Fruit fly (Drosophila melanogaster) ovary, adult (tissue): ENCODE results near the gene Cul5.

Experiments used
- CG17801 ChIP-seq: fragments of 200-800 bp; optimal IDR thresholded peaks from 2 replicates; lab custom pipeline; 2019; ENCODE audit warnings: missing biosample characterization, mild to moderate bottlenecking, missing genetic modification characterization, moderate library complexity; ENCODE audit not compliant: partially characterized antibody

The Cul5 gene

DNA sequence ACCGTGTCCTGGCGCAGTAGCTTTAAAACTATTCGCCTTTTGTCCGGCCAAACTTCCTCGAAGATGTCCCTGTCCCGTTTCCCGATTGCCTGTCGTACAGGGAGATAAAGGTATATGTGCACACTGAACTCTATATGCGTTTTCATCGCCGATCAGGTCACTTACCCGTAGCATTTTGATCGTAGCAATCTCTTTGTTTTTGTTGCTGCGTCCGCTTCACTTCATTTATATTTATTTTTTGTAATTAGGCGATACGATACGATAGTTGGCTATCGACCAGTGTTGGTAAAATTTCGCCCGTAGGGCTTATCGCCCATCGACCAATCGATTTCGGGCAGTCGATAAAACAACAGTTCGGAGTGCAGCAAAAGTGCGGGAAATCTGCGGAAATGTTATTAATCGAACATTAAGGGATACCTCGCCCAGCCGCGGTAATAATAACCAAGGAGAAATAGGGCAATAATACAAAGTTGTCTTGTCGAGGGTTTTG, at the start of gene Cul5, which contains the start of gene Bicra:
TSS of gene Cul5 (minus strand) at position 259 of the 490 bp plus-strand sequence.
TSS of gene Bicra (plus strand) at position 324 of the 490 bp plus-strand sequence.
- TF ChIP-seq CG17801 (GFP tag; lab: Kevin White, UChicago): peak; percentile 67

DNA sequence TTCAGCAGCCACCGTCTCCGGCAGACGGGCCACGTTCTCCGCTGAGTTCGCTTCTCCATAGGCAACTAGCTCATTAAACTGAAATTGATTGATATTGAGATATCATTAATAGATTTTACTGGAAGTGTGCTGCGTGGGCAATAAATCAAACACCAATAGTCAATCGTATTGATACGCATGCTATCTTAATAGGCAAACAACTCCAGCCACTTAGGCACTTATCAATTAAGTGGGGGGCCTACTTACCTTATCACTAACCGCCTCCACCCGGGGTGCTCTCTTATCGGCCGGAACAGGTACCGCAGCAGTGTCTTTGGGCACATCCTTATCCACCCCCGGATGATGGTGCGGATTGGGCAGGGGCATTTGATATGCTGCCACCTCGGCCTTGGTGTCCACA, 49.0 kb upstream of the Cul5 start:
- TF ChIP-seq CG17801 (GFP tag; lab: Kevin White, UChicago): no peak

DNA sequence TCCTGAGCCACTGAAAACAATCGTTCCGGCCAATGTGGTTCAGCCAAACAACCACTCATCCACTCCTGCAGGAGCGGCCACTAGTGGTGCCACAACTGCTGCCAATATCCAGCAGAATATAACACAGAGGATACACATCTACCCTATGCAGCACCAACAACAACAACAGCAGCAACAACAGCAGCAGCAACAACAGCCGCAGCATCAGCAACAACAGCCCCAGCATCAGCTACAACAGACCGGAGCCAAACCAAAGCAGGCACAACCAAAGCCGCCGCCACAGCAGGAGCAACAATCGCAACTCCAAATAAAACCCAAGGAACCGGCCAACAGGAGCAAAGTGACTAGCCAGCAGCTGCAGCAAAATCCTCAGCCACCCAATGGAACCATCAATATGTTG, 40.5 kb upstream of the Cul5 start:
- TF ChIP-seq CG17801 (GFP tag; lab: Kevin White, UChicago): no peak

DNA sequence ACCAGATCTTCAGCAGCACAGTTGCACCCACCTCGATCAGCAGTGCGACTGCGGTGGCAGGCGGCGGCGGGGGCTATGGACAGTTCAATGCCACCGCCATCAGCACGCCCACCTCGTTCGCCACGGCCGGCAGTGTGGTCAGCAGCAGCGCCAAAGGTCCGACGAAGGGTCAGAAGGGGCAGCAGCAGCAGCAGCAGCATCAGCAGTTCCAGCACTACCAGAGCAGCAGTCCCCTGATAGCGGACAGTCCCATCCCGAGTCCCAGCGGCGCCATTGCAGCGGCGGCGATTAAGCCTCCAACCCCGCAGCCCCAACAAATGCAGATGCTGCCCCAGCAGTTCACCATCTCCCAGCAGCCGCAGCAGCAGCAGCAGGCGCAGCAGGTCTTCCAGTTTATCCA, 35.2 kb upstream of the Cul5 start:
- no peak for TF ChIP-seq CG17801 (GFP tag; lab: Kevin White, UChicago)

DNA sequence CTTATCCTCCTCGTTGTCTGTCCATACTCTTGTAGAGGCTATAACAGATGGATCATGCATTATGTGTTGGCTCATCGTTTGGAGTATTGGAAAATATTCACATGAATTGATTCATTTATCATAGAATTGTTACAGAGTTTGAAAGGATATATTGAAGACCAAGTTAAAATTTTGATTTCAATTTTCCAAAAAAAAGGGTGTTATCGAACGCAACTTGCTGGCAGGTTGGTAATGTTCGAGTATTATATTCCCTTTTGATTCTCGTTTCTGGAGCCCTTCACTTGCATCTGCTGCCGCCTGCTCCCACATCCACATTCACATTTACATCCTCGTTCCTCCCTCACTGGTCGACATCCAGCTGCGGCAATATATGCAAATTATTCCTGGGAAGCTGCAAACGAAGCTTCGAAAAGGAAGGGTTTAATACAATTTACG, 33.3 kb upstream of the Cul5 start:
- TF ChIP-seq CG17801 (GFP tag; lab: Kevin White, UChicago): no peak

DNA sequence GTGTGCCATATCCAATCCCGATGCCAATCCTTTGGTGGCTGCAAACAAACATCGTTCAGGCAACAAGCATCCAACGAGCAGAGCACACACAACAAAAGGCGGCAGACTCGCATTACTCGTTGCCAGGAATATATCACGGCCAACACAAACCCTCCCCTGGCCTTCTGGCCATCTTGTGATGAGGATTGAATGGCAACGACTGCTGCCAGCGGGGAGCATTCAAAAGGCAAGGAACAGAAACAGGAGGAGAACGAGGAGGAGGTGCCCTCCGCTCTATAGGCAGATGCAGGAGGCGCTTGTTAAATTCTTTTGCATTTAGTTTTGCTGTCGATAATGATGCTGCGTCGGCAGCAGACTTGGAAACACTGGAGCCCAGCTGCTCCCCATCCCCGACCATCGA, 32.8 kb upstream of the Cul5 start:
- no peak for TF ChIP-seq CG17801 (GFP tag; lab: Kevin White, UChicago)

DNA sequence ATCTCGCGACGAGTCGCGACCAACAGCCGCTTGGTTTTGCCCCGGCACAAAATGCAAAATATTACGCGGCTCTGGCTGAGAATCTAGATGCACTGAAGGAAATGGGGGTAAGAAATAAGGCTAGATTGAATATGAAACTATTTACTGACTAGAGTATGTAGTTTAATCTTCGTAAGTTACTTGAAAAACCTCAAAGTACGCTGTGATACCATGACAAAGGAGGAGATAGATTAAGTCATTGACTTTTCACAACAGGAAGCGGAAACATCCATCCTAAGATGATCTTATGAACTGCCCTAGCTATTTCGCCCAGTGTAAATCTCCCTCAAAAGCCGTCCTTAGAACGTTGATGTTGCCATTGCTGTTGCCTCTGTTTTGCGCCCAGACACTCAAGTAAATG, 31.4 kb upstream of the Cul5 start:
- no peak for TF ChIP-seq CG17801 (GFP tag; lab: Kevin White, UChicago)

DNA sequence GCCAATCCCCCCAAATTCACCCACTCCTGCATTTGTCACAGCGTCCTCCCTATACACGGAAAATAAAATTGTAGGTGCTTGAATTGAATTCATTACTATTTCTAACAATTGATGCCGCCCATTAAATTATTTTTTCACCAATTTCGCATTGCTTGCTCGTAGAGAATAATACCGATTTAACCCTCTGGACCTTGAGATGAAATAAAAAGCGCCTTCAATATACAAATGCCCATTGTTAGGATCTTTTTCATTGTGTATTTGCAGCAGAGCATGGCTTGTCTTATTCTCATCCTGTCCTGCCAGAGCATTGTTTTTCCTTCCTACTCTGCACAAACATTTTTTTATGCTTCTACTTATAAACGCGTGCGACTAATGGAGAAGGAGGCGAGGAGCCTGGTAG, 28.8 kb upstream of the Cul5 start:
- no peak for TF ChIP-seq CG17801 (GFP tag; lab: Kevin White, UChicago)

DNA sequence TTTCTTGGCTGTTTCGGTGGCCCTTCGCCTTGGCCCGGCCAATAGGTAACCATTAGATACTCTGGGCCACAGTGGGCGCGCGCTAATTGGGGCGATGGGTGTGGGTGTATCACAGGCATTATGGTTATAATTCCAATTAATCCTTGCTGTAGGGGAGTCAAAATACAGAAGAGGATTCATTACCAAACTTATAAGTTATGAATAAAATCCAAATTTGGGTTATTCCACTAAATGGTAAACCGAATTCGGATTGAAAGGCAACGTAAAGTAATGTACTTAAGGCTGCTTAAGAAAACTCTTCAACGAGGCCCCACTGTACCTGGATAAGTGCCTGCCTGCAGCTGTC, 26.9 kb upstream of the Cul5 start:
- no peak for TF ChIP-seq CG17801 (GFP tag; lab: Kevin White, UChicago)

DNA sequence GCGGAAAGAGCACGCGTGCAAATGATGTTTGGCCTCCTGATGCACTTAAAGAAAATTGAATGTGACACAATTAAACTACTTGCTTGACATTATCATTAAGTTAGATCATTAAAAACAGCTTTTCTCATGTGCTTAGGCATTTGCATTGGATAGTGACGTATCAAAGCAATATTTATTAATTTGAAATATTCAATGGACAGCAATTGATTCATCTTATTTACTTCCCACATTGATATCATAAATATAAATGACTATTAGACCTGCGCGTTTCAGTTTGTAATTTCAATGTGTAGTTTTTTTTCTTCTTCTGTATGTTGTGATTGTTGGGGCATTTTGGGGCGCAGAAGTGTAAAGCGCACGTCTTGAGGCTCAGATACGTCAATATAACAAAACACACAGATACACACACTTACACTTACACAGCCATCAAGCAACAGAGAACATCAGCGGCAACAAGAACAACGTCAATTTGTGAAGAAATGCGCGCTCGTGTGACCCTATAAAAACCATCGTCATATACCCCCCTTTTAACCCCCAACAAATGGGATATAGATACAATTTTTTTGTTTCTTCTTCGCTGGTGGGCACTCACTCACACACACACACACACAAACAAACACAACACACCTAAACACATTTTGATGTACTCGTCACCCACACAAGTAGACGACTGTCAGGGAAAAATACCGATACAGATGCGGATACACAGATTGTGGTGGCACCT, 26.3 kb upstream of the Cul5 start:
- no peak for TF ChIP-seq CG17801 (GFP tag; lab: Kevin White, UChicago)

DNA sequence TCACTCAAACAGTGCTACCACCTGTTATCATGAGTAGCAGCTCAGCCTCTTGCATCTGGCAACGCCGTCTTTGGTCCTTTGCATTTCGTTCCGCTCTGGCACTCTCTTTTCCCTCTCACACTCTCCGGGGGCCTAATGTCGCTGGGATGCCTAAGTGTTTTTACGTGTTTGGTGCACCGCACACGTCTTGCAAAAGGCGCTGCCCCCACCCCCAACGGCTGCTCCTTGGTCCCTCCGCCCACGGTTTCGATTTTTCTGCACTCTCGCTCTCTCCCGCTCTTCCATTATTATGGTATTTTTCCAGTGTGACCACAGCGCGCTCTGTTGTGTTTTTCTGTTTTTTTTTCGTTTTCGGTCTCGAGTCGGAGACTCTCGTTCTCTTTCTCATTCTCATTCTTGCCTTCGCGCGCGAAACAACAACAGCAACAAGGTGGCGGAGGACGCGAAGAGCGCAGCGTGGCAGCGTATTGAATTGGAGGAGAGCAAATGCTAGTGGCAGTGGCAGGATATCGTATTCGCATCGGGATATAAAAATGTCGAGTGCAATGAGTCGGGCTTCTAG, 25.2 kb upstream of the Cul5 start:
- TF ChIP-seq CG17801 (GFP tag; lab: Kevin White, UChicago): no peak

DNA sequence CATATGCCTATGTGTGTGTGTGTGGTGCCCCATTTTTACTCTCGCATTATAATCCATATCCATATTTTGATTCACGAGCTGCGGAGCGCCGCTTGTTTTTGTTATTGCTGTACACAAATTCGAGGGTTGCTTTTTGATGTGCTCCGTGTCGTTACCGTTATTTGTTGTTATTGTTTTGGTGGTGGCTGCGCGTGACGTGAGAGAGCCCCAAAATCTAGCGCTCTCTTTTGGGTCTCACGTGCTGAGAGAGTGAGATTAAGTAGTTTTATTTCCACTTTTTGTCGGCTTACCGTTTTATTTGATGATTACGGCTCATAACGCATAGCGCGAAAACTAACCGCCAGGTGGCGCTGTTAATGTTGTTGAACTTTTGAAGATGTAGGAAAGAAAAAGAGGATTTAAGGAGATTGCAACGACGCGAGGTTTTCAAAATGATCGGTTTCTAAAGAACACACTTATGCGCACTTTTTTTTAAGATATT, 24.6 kb upstream of the Cul5 start:
- TF ChIP-seq CG17801 (GFP tag; lab: Kevin White, UChicago): no peak

DNA sequence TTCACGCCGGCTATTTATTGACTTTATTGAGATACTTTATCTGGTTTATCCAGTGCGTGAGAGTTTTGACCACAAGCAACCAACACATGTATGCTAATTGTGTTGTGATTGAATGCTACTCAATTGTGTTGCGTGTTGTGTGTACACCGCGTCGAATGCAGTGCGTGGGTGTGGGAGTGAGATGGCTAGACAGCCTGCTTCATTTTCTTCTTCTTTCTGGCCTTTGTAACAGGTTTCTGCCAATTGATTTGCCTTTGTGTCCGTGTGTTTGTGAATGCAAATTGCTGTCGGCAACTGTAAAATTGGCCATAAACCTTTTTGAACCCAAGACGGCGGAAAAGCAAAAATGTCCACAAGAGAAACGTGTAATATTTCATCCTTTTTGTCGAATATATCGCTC, 24.1 kb upstream of the Cul5 start:
- no peak for TF ChIP-seq CG17801 (GFP tag; lab: Kevin White, UChicago)

DNA sequence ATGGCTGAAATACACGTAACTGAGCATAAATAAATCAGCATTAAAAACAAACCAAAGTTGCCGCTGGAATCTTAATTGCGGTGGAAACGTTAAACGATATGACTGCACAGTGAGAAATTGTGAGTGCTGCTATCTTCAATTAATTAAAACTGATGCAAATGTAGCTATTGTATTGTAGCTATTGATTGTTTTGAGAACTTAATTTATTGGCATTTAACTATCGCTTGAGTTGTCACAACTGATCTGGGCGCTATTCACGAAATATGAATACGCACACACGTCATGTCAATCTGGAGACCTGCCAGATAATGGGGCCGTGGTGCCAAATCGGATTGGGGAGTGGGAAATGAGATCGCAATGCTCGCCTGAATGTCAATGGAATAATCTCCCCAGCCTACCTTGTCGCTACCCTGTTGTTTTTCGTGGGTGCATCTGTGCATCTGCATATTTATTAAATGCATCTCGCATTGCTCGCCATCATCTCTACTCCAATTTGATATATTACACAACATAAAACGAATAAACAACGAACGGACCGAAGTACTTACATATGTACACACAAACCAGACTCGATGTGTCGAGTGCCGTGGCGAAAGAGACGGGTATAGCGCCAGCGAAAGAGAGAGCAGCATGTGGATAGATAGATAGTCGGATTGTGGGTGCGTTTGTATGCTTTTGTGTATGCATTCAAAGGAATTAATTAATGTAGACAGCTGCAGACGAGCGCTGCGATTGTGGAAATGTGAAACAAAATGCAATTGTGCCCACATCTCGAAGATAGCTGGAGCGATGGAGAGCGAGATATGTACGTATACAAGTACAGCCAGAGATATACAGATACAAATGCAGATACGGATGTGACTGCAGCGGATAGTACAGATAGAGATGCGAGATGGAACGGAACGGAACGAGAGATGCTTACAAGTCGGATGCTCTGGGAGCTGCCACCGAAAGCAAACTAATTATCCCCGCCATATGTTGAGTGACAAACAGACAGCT, 21.0 kb upstream of the Cul5 start:
- TF ChIP-seq CG17801 (GFP tag; lab: Kevin White, UChicago): no peak
